Worm (Caenorhabditis elegans) whole organism, midembryonic: ENCODE data around the gene F22F1.3.

Source experiments
- cog-1 ChIP-seq: sonication (generic microtip); optimal IDR thresholded peaks from 2 replicates; lab custom pipeline; 2016; ENCODE audit warnings: missing genetic modification characterization, missing compliant biosample characterization
- flt-1 ChIP-seq: fragments of 200-800 bp; sonication (Bioruptor generic); IDR thresholded peaks from 2 replicates; pipeline ENCODE4 v1.3.6; 2022; ENCODE audit warnings: missing genetic modification characterization, missing compliant biosample characterization
- med-1 ChIP-seq: sonication (generic microtip); optimal IDR thresholded peaks from 2 replicates; lab custom pipeline; 2017; ENCODE audit warnings: missing genetic modification characterization, mild to moderate bottlenecking, missing compliant biosample characterization, antibody characterized with exemption, missing genetic modification reagents; ENCODE audit not compliant: insufficient read depth
- ref-1 ChIP-seq: fragments of 200-800 bp; sonication (Bioruptor generic); conservative IDR thresholded peaks from 2 replicates; pipeline ENCODE4 v1.3.6; 2022; ENCODE audit warnings: missing genetic modification reagents, missing genetic modification characterization, missing compliant biosample characterization
- ztf-29 ChIP-seq: fragments of 200-800 bp; sonication (Bioruptor generic); IDR thresholded peaks from 2 replicates; pipeline ENCODE4 v1.3.6; 2022; ENCODE audit warnings: missing genetic modification reagents, missing genetic modification characterization, missing compliant biosample characterization

DNA sequence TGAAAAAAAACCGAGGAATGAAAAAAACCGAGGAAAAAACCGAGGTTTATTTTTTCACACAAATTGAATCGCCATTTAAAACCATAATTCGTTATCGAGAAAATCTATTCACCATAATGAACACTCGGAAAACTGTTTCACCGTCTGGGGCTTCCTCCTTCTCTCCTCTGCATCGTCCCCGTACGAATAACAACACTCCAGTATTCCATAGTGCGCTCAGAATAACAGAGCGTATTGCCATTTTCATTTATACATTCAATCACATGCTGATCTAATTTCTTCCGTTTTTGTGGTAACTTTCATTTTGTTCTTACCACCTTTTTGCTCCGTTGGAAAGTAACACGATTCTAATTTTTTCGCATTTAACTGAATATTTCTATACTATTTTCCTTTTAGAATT lies 6.7 kb upstream of the F22F1.3 start, which contains the start of gene C17H11.2:
- TF ChIP-seq ref-1 (GFP tag; lab: Robert Waterston, UW) (no peak), flt-1 (GFP tag; lab: Robert Waterston, UW) (no peak), med-1 (no peak), cog-1 (tag; lab: Kevin White, UChicago) (no peak), ztf-29 (GFP tag; lab: Robert Waterston, UW) (no peak)
